Worm (Caenorhabditis elegans) whole organism, L3 larva: ENCODE measurements around the gene Y41D4B.17.

Experiments used
- ama-1 ChIP-seq: fragments of 150-350 bp; optimal IDR thresholded peaks from 2 replicates; lab custom pipeline; 2018
- ceh-82 ChIP-seq: fragments of 150-350 bp; optimal IDR thresholded peaks from 2 replicates; lab custom pipeline; 2014; ENCODE audit warnings: missing biosample characterization, missing genetic modification characterization
- daf-12 ChIP-seq: fragments of 150-350 bp; optimal IDR thresholded peaks from 2 replicates; lab custom pipeline; 2014; ENCODE audit warnings: missing biosample characterization, missing genetic modification reagents, missing genetic modification characterization
- elt-2 ChIP-seq: sonication (generic microtip); optimal IDR thresholded peaks from 2 replicates; lab custom pipeline; 2016; ENCODE audit warnings: missing genetic modification reagents, mild to moderate bottlenecking, missing genetic modification characterization, missing compliant biosample characterization
- eor-1 ChIP-seq, 2 experiments: fragments of 150-350 bp; optimal IDR thresholded peaks; 2 replicates each; lab custom pipeline; 2014 to 2018; ENCODE audit warnings: missing biosample characterization in 2 of 2, missing genetic modification characterization in 2 of 2
- nfya-1 ChIP-seq: sonication (generic microtip); optimal IDR thresholded peaks from 2 replicates; lab custom pipeline; 2017; ENCODE audit warnings: missing genetic modification characterization, mild to moderate bottlenecking, missing compliant biosample characterization, antibody characterized with exemption, moderate library complexity; ENCODE audit not compliant: insufficient read depth
- nhr-11 ChIP-seq: fragments of 150-350 bp; optimal IDR thresholded peaks from 2 replicates; lab custom pipeline; 2014; ENCODE audit warnings: missing biosample characterization, missing genetic modification characterization
- nhr-25 ChIP-seq: sonication (generic microtip); optimal IDR thresholded peaks from 2 replicates; lab custom pipeline; 2017; ENCODE audit warnings: missing biosample characterization, missing genetic modification characterization
- pqm-1 ChIP-seq: fragments of 150-350 bp; optimal IDR thresholded peaks from 2 replicates; lab custom pipeline; 2017; ENCODE audit warnings: missing biosample characterization, missing genetic modification characterization, inconsistent platforms
- snpc-4 ChIP-seq: fragments of 150-350 bp; optimal IDR thresholded peaks from 2 replicates; lab custom pipeline; 2014; ENCODE audit warnings: missing biosample characterization, missing genetic modification characterization
- unc-62 ChIP-seq: fragments of 150-350 bp; sonication (generic microtip); optimal IDR thresholded peaks from 4 replicates; lab custom pipeline; 2014; ENCODE audit warnings: missing biosample characterization, missing genetic modification reagents, missing genetic modification characterization
- ztf-11 ChIP-seq: fragments of 150-350 bp; optimal IDR thresholded peaks from 2 replicates; lab custom pipeline; 2014; ENCODE audit warnings: missing biosample characterization, missing genetic modification characterization

DNA sequence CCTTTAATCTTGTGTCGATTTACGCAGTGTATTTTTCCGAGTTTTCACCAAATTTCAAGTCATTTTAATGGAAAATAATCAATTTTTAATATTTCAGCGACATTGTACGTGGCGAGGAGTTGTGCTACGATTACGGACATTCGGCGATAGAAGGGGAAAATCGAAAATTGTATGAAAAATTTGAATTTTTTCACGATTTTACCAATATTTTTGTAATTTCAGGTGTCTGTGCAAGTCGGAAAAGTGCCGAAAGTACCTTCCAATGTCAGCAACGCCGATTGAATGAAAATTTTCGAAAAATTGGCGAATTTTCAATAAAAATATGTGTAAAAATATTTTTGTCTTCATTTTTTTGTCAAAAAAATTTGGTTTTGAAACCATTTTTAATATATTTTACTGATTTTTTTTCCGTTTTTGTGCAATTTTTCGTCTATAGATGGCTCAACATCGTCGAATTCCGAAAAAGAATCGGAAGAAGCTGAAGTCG lies 45.4 kb downstream of the Y41D4B.17 start, which contains the start of gene Y41D4B.11:
- TF ChIP-seq pqm-1 (tag; lab: Kevin White, UChicago) (no peak), ama-1 (lab: Kevin White, UChicago) (no peak), eor-1 (tag; optimal IDR thresholded peaks at IDR 0.05; lab: Kevin White, UChicago) (no peak), nhr-11 (tag; lab: Kevin White, UChicago) (no peak), daf-12 (tag; lab: Kevin White, UChicago) (no peak), ztf-11 (tag; lab: Kevin White, UChicago) (no peak), nfya-1 (tag; lab: Kevin White, UChicago) (no peak), snpc-4 (tag; lab: Kevin White, UChicago) (no peak), unc-62 (no peak), ceh-82 (tag; lab: Kevin White, UChicago) (no peak), elt-2 (tag; lab: Kevin White, UChicago) (no peak), nhr-25 (no peak)
